Fruit fly (Drosophila melanogaster) whole organism, embryonic: ENCODE data around the gene ova.

ENCODE experiments used
- Antp ChIP-seq: fragments of 200-800 bp; sonication (Bioruptor generic); optimal IDR thresholded peaks from 3 replicates; lab custom pipeline; 2016; ENCODE audit warnings: missing biosample characterization, missing genetic modification characterization
- Bgb ChIP-seq: fragments of 200-800 bp; sonication (Bioruptor generic); IDR thresholded peaks from 2 replicates; pipeline ENCODE4 v1.3.6; 2022; ENCODE audit warnings: missing biosample characterization, missing genetic modification characterization; ENCODE audit not compliant: partially characterized antibody
- CG10979 ChIP-seq: fragments of 200-800 bp; sonication (Bioruptor generic); optimal IDR thresholded peaks from 2 replicates; lab custom pipeline; 2018; ENCODE audit warnings: missing biosample characterization, mild to moderate bottlenecking, missing genetic modification characterization, moderate library complexity
- CG11093 ChIP-seq: fragments of 200-800 bp; sonication (Bioruptor generic); IDR thresholded peaks from 3 replicates; pipeline ENCODE4 v1.3.6; 2022; ENCODE audit warnings: missing biosample characterization, missing genetic modification characterization
- CG14014 ChIP-seq: fragments of 200-800 bp; sonication (Bioruptor generic); IDR thresholded peaks from 2 replicates; pipeline ENCODE4 v1.3.6; 2022; ENCODE audit warnings: missing biosample characterization, missing genetic modification characterization
- CG14050 ChIP-seq: fragments of 200-800 bp; sonication (Bioruptor generic); IDR thresholded peaks from 3 replicates; pipeline ENCODE4 v1.3.6; 2022; ENCODE audit warnings: missing biosample characterization, missing genetic modification characterization
- CG15514 ChIP-seq: fragments of 200-800 bp; sonication (Bioruptor generic); optimal IDR thresholded peaks from 3 replicates; lab custom pipeline; 2017; ENCODE audit warnings: missing biosample characterization, missing genetic modification characterization, mild to moderate bottlenecking, moderate library complexity, missing genetic modification reagents
- CG2116 ChIP-seq: fragments of 200-800 bp; sonication (Bioruptor generic); optimal IDR thresholded peaks from 3 replicates; lab custom pipeline; 2018; ENCODE audit warnings: missing biosample characterization, mild to moderate bottlenecking, missing genetic modification characterization
- CG2120 ChIP-seq: fragments of 200-800 bp; sonication (Bioruptor generic); optimal IDR thresholded peaks from 3 replicates; lab custom pipeline; 2016; ENCODE audit warnings: missing biosample characterization, missing genetic modification characterization
- CG3065 ChIP-seq: fragments of 200-800 bp; sonication (Bioruptor generic); optimal IDR thresholded peaks from 2 replicates; lab custom pipeline; 2016; ENCODE audit warnings: missing biosample characterization, missing genetic modification characterization
- CG31365 ChIP-seq: fragments of 200-800 bp; sonication (Bioruptor generic); optimal IDR thresholded peaks from 2 replicates; lab custom pipeline; 2018; ENCODE audit warnings: missing biosample characterization, mild to moderate bottlenecking, missing genetic modification characterization
- CG34422 ChIP-seq: fragments of 200-800 bp; sonication (Bioruptor generic); IDR thresholded peaks from 3 replicates; pipeline ENCODE4 v1.3.6; 2022; ENCODE audit warnings: missing biosample characterization, missing genetic modification characterization
- CG42726 ChIP-seq: fragments of 200-800 bp; sonication (Bioruptor generic); IDR thresholded peaks from 2 replicates; pipeline ENCODE4 v1.3.6; 2022; ENCODE audit warnings: missing biosample characterization, missing genetic modification characterization; ENCODE audit not compliant: partially characterized antibody
- CG4730 ChIP-seq: fragments of 200-800 bp; sonication (Bioruptor generic); IDR thresholded peaks from 2 replicates; pipeline ENCODE4 v1.3.6; 2022; ENCODE audit warnings: missing biosample characterization, missing genetic modification characterization
- CG6654 ChIP-seq: fragments of 200-800 bp; sonication (Bioruptor generic); optimal IDR thresholded peaks from 2 replicates; lab custom pipeline; 2017; ENCODE audit warnings: missing biosample characterization, mild to moderate bottlenecking, missing genetic modification characterization
- CG7556 ChIP-seq: fragments of 200-800 bp; sonication (Bioruptor generic); optimal IDR thresholded peaks from 2 replicates; lab custom pipeline; 2017; ENCODE audit warnings: missing biosample characterization, mild to moderate bottlenecking, missing genetic modification characterization
- CG7745 ChIP-seq: fragments of 200-800 bp; sonication (Bioruptor generic); optimal IDR thresholded peaks from 2 replicates; lab custom pipeline; 2018; ENCODE audit warnings: missing biosample characterization, mild to moderate bottlenecking, missing genetic modification characterization, moderate library complexity
- CG9727 ChIP-seq: fragments of 200-800 bp; sonication (Bioruptor generic); optimal IDR thresholded peaks from 3 replicates; lab custom pipeline; 2017; ENCODE audit warnings: missing biosample characterization, mild to moderate bottlenecking, missing genetic modification characterization
- CG9876 ChIP-seq: fragments of 200-800 bp; sonication (Bioruptor generic); optimal IDR thresholded peaks from 2 replicates; lab custom pipeline; 2016; ENCODE audit warnings: missing biosample characterization, missing genetic modification characterization
- D19B ChIP-seq: fragments of 200-800 bp; sonication (Bioruptor generic); optimal IDR thresholded peaks from 2 replicates; lab custom pipeline; 2017; ENCODE audit warnings: missing biosample characterization, mild to moderate bottlenecking, missing genetic modification characterization
- Deaf1 ChIP-seq: fragments of 200-800 bp; optimal IDR thresholded peaks from 3 replicates; lab custom pipeline; 2019; ENCODE audit warnings: missing biosample characterization, mild to moderate bottlenecking, missing genetic modification characterization, moderate library complexity
- Dip3 ChIP-seq: fragments of 200-800 bp; sonication (Bioruptor generic); optimal IDR thresholded peaks from 3 replicates; lab custom pipeline; 2016; ENCODE audit warnings: missing biosample characterization, missing genetic modification characterization
- Doc2 ChIP-seq: fragments of 200-800 bp; sonication (Bioruptor generic); IDR thresholded peaks from 2 replicates; pipeline ENCODE4 v1.3.6; 2022; ENCODE audit warnings: missing biosample characterization, missing genetic modification characterization
- HLH4C ChIP-seq: fragments of 200-800 bp; sonication (Bioruptor generic); IDR thresholded peaks from 3 replicates; pipeline ENCODE4 v1.3.6; 2022; ENCODE audit warnings: missing biosample characterization, missing genetic modification characterization; ENCODE audit not compliant: partially characterized antibody
- Lim3 ChIP-seq: fragments of 200-800 bp; sonication (Bioruptor generic); IDR thresholded peaks from 2 replicates; pipeline ENCODE4 v1.3.6; 2022; ENCODE audit warnings: missing biosample characterization, missing genetic modification characterization
- Lpt ChIP-seq: fragments of >200 bp; optimal IDR thresholded peaks from 2 replicates; lab custom pipeline; 2018; ENCODE audit warnings: missing biosample characterization, missing genetic modification characterization
- NC2α ChIP-seq: fragments of 200-800 bp; sonication (Bioruptor generic); optimal IDR thresholded peaks from 2 replicates; lab custom pipeline; 2016; ENCODE audit warnings: missing biosample characterization, missing genetic modification characterization
- PHDP ChIP-seq: fragments of 200-800 bp; sonication (Bioruptor generic); optimal IDR thresholded peaks from 3 replicates; lab custom pipeline; 2018; ENCODE audit warnings: missing biosample characterization, mild to moderate bottlenecking, missing genetic modification characterization, moderate library complexity
- Stat92E ChIP-seq, 3 experiments: fragments of >200 bp in 2 of 3; fragments of 200-800 bp in 1 of 3; sonication (Bioruptor generic) in 1 of 3; optimal IDR thresholded peaks; 2 replicates each; lab custom pipeline; 2017 to 2019; ENCODE audit warnings: missing biosample characterization in 3 of 3, missing genetic modification characterization in 3 of 3, mild to moderate bottlenecking in 1 of 3, moderate library complexity in 1 of 3
- ase ChIP-seq: fragments of 200-800 bp; sonication (Bioruptor generic); IDR thresholded peaks from 3 replicates; pipeline ENCODE4 v1.3.6; 2022; ENCODE audit warnings: missing biosample characterization, missing genetic modification characterization
- ato ChIP-seq: fragments of 200-800 bp; sonication (Bioruptor generic); IDR thresholded peaks from 2 replicates; pipeline ENCODE4 v1.3.6; 2022; ENCODE audit warnings: missing biosample characterization, missing genetic modification characterization; ENCODE audit not compliant: partially characterized antibody
- bcd ChIP-seq: fragments of 200-800 bp; sonication (Bioruptor generic); optimal IDR thresholded peaks from 2 replicates; lab custom pipeline; 2017; ENCODE audit warnings: missing biosample characterization, mild to moderate bottlenecking, missing genetic modification characterization
- caup ChIP-seq: fragments of 200-800 bp; sonication (Bioruptor generic); optimal IDR thresholded peaks from 3 replicates; lab custom pipeline; 2017; ENCODE audit warnings: missing biosample characterization, mild to moderate bottlenecking, missing genetic modification characterization, moderate library complexity; ENCODE audit not compliant: severe bottlenecking
- cg ChIP-seq: fragments of 200-800 bp; sonication (Bioruptor generic); optimal IDR thresholded peaks from 3 replicates; lab custom pipeline; 2019; ENCODE audit warnings: missing biosample characterization, mild to moderate bottlenecking, missing genetic modification characterization, moderate library complexity
- grn ChIP-seq: fragments of 200-800 bp; sonication (Bioruptor generic); optimal IDR thresholded peaks from 3 replicates; lab custom pipeline; 2017; ENCODE audit warnings: missing biosample characterization, missing genetic modification characterization
- gro ChIP-seq: fragments of 200-800 bp; sonication (Bioruptor generic); optimal IDR thresholded peaks from 2 replicates; lab custom pipeline; 2016; ENCODE audit warnings: missing biosample characterization, missing genetic modification characterization
- gsb-n ChIP-seq: fragments of 200-800 bp; sonication (Bioruptor generic); optimal IDR thresholded peaks from 3 replicates; lab custom pipeline; 2018; ENCODE audit warnings: missing biosample characterization, mild to moderate bottlenecking, missing genetic modification characterization
- hkb ChIP-seq, 2 experiments: fragments of 200-800 bp in 1 of 2; fragments of >200 bp in 1 of 2; sonication (Bioruptor generic) in 1 of 2; IDR thresholded peaks in 1 of 2; optimal IDR thresholded peaks in 1 of 2; 2 replicates each; pipeline versions ENCODE4 v1.3.6 to Lab custom; 2017 to 2022; ENCODE audit warnings: missing biosample characterization in 1 of 2, missing genetic modification characterization in 1 of 2
- jumu ChIP-seq: fragments of 200-800 bp; sonication (Bioruptor generic); optimal IDR thresholded peaks from 3 replicates; lab custom pipeline; 2016; ENCODE audit warnings: missing biosample characterization, missing genetic modification characterization
- lab ChIP-seq: fragments of 200-800 bp; sonication (Bioruptor generic); optimal IDR thresholded peaks from 3 replicates; lab custom pipeline; 2017; ENCODE audit warnings: missing biosample characterization, missing genetic modification characterization, mild to moderate bottlenecking, moderate library complexity, missing genetic modification reagents
- lbe ChIP-seq: fragments of 200-800 bp; sonication (Bioruptor generic); optimal IDR thresholded peaks from 2 replicates; lab custom pipeline; 2016; ENCODE audit warnings: missing biosample characterization, mild to moderate bottlenecking, missing genetic modification characterization
- lmd ChIP-seq: fragments of 200-800 bp; sonication (Bioruptor generic); IDR thresholded peaks from 2 replicates; pipeline ENCODE4 v1.3.6; 2022; ENCODE audit warnings: missing biosample characterization, missing genetic modification characterization
- mirr ChIP-seq: fragments of 200-800 bp; sonication (Bioruptor generic); optimal IDR thresholded peaks from 3 replicates; lab custom pipeline; 2018; ENCODE audit warnings: missing biosample characterization, mild to moderate bottlenecking, missing genetic modification characterization
- nmo ChIP-seq: fragments of 200-800 bp; sonication (Bioruptor generic); optimal IDR thresholded peaks from 2 replicates; lab custom pipeline; 2018; ENCODE audit warnings: missing biosample characterization, mild to moderate bottlenecking, missing genetic modification characterization, moderate library complexity
- repo ChIP-seq: fragments of 200-800 bp; sonication (Bioruptor generic); optimal IDR thresholded peaks from 2 replicates; lab custom pipeline; 2016; ENCODE audit warnings: missing biosample characterization, missing genetic modification characterization
- slou ChIP-seq: fragments of 200-800 bp; sonication (Bioruptor generic); optimal IDR thresholded peaks from 3 replicates; lab custom pipeline; 2016; ENCODE audit warnings: missing biosample characterization, missing genetic modification characterization
- toy ChIP-seq: fragments of 200-800 bp; sonication (Bioruptor generic); IDR thresholded peaks from 2 replicates; pipeline ENCODE4 v1.3.6; 2022; ENCODE audit warnings: missing biosample characterization, missing genetic modification characterization
- ttk ChIP-seq: fragments of 200-800 bp; sonication (Bioruptor generic); IDR thresholded peaks from 2 replicates; pipeline ENCODE4 v2.1.2; 2022; ENCODE audit warnings: missing biosample characterization, missing genetic modification characterization
- twi ChIP-seq: fragments of 200-800 bp; optimal IDR thresholded peaks from 2 replicates; lab custom pipeline; 2019; ENCODE audit warnings: missing biosample characterization, mild to moderate bottlenecking, missing genetic modification characterization, moderate library complexity
- vvl ChIP-seq: fragments of 200-800 bp; sonication (Bioruptor generic); IDR thresholded peaks from 2 replicates; pipeline ENCODE4 v1.3.6; 2022; ENCODE audit warnings: missing biosample characterization, missing genetic modification characterization

ova gene

DNA sequence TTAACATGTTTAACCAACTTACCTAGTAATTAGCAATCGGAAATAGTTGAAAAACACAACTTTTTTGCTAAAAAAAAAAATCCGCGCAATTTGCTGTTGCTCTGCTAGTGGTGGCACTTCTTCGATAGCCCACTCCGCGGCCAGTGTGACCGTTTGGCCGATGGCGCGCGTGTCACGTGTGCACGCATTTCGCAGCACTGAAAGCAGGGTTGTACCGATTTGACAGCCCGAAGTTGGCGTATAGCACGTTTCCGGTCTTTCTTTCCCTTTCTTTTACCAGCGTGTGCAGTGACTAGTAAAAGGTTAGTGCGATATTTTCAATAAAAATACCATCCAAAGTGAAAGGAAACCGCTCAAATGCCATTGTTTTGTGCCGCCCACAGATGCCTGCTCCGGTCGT is 30.6 kb downstream of the ova start, which contains the start of the genes Ripalpha and RpL7 (continued):
- TF ChIP-seq CG14050 (GFP tag; lab: Robert Waterston, UW) (peak; percentile 95), CG2120 (GFP tag; lab: Kevin White, UChicago) (peak; percentile 96), lmd (GFP tag; lab: Robert Waterston, UW) (peak; percentile 93), Bgb (GFP tag; lab: Robert Waterston, UW) (peak; percentile 98), CG9727 (peak; percentile 99), gro (GFP tag; lab: Kevin White, UChicago) (peak; percentile 98), Lim3 (GFP tag; lab: Robert Waterston, UW) (no peak; the same call in 1 of the 2 replicates), CG15514 (GFP tag; lab: Kevin White, UChicago) (peak; percentile 97), NC2α (GFP tag; lab: Kevin White, UChicago) (peak; percentile 97), hkb (optimal IDR thresholded peaks at IDR 0.05; lab: Kevin White, UChicago) (peak; percentile 50), hkb (GFP tag; IDR thresholded peaks at IDR 0.05; lab: Robert Waterston, UW) (peak; percentile 95), CG3065 (GFP tag; lab: Kevin White, UChicago) (peak; percentile 97), Doc2 (GFP tag; lab: Robert Waterston, UW) (no peak), HLH4C (GFP tag; lab: Robert Waterston, UW) (peak; percentile 79), repo (GFP tag; lab: Kevin White, UChicago) (peak; percentile 94), CG9876 (GFP tag; lab: Kevin White, UChicago) (peak; percentile 99), D19B (GFP tag; lab: Kevin White, UChicago) (peak; percentile 91), mirr (GFP tag; lab: Kevin White, UChicago) (peak; percentile 99), slou (GFP tag; lab: Kevin White, UChicago) (peak; percentile 96), ttk (peak; percentile 96), toy (GFP tag; lab: Robert Waterston, UW) (no peak; the same call in 1 of the 2 replicates), nmo (GFP tag; lab: Kevin White, UChicago) (peak; percentile 95), PHDP (tag; lab: Kevin White, UChicago) (peak; percentile 96), gsb-n (peak; percentile 96), vvl (GFP tag; lab: Robert Waterston, UW) (peak; percentile 98), Deaf1 (tag; lab: Kevin White, UChicago) (peak; percentile 70), jumu (GFP tag; lab: Kevin White, UChicago) (peak; percentile 95), Dip3 (GFP tag; lab: Kevin White, UChicago) (peak; percentile 97), CG31365 (tag; lab: Kevin White, UChicago) (peak; percentile 89), ato (peak; percentile 90), CG6654 (GFP tag; lab: Kevin White, UChicago) (peak; percentile 90), Lpt (GFP tag; lab: Kevin White, UChicago) (no peak), cg (GFP tag; lab: Kevin White, UChicago) (no peak), grn (GFP tag; lab: Kevin White, UChicago) (peak; percentile 96), Antp (peak; percentile 92), CG4730 (GFP tag; lab: Robert Waterston, UW) (peak; percentile 88), CG2116 (GFP tag; lab: Kevin White, UChicago) (peak; percentile 100), CG14014 (peak; percentile 96), CG10979 (peak; percentile 86), CG7745 (peak; percentile 84), Stat92E (GFP tag; optimal IDR thresholded peaks at IDR 0.05; lab: Kevin White, UChicago) (peak in 1 of 3 experiments; percentile 58), CG7556 (GFP tag; lab: Kevin White, UChicago) (peak; percentile 93), lab (GFP tag; lab: Kevin White, UChicago) (peak; percentile 100), twi (tag; lab: Kevin White, UChicago) (peak; percentile 80), CG42726 (GFP tag; lab: Robert Waterston, UW) (peak; percentile 99), bcd (GFP tag; lab: Kevin White, UChicago) (peak; percentile 100), CG34422 (peak; percentile 98), caup (GFP tag; lab: Kevin White, UChicago) (peak; percentile 99), CG11093 (GFP tag; lab: Robert Waterston, UW) (peak; percentile 72), ase (GFP tag; lab: Robert Waterston, UW) (peak; percentile 94), lbe (GFP tag; lab: Kevin White, UChicago) (peak; percentile 91)
